Worm (Caenorhabditis elegans) whole organism, L3 larva: Measurements from ENCODE around the gene srw-2.

ENCODE experiments used
- elt-1 ChIP-seq: fragments of 150-350 bp; optimal IDR thresholded peaks from 2 replicates; lab custom pipeline; 2014; ENCODE audit warnings: missing biosample characterization, missing genetic modification characterization
- fos-1 ChIP-seq: fragments of 150-350 bp; optimal IDR thresholded peaks from 2 replicates; lab custom pipeline; 2014; ENCODE audit warnings: missing biosample characterization, missing genetic modification characterization
- ztf-4 ChIP-seq: fragments of 150-350 bp; optimal IDR thresholded peaks from 2 replicates; lab custom pipeline; 2014; ENCODE audit warnings: missing biosample characterization, missing genetic modification characterization

DNA sequence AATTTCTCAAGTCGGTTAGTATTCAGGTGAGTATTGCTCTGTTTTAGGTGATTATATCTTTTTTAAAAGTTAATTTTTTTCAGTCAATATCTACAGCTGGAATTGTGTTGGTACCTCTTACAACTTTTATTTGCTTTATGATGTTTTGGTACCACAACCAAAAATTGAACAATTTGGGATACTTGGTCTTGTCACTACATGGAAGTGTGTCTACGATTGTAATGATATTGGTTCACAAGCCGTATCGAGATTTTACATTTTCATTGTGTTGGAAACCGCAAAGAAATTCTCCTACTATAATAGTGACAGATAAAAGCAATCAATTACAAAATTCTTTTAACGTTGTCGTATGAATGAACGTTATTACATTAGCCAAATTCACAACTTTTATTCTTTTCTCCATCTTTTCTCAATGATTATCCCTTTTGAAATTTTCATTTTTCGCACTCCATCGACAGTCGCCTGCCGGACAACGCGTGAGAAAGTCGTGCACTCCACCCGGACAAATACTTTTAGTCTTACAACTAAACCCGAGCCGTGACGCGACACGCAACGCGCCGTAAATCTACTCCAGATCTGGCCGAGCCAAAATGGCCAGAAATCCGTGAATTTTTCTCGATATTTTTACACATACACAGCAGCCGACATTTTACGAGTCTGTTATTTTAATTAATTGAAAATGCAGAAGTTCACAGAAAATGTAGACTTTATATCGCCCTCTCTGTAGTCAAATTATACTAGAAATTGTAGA, 41.3 kb downstream of the srw-2 start:
- TF ChIP-seq fos-1 (no peak), elt-1 (tag; lab: Kevin White, UChicago) (no peak), ztf-4 (tag; lab: Kevin White, UChicago) (no peak)
